Worm (Caenorhabditis elegans) whole organism, young adult: ENCODE measurements around the gene C48B4.9.

Experiments used
- T07F8.4 ChIP-seq: sonication (generic microtip); optimal IDR thresholded peaks from 2 replicates; lab custom pipeline; 2016; ENCODE audit warnings: mild to moderate bottlenecking, missing genetic modification characterization, moderate library complexity, missing compliant biosample characterization
- efl-1 ChIP-seq: fragments of 150-350 bp; optimal IDR thresholded peaks from 2 replicates; lab custom pipeline; 2014; ENCODE audit warnings: missing biosample characterization, missing genetic modification reagents, missing genetic modification characterization
- egrh-3 ChIP-seq: fragments of 200-800 bp; sonication (Bioruptor generic); IDR thresholded peaks from 2 replicates; pipeline ENCODE4 v1.3.6; 2022; ENCODE audit warnings: missing genetic modification reagents, missing genetic modification characterization, missing compliant biosample characterization
- ztf-3 ChIP-seq: fragments of 200-800 bp; sonication (Bioruptor generic); optimal IDR thresholded peaks from 2 replicates; lab custom pipeline; 2018; ENCODE audit warnings: mild to moderate bottlenecking, missing genetic modification characterization, missing compliant biosample characterization

ce11 chrIII:9568451-9568850 is 5.3 kb upstream of the C48B4.9 start, which contains the start of gene C48B4.13:
- TF ChIP-seq efl-1 (GFP tag; lab: Kevin White, UChicago) (no peak), ztf-3 (GFP tag; lab: Kevin White, UChicago) (no peak), T07F8.4 (tag; lab: Kevin White, UChicago) (no peak), egrh-3 (GFP tag; lab: Robert Waterston, UW) (no peak)
